Worm (Caenorhabditis elegans): ENCODE results near the gene F53G2.2.

ce11 chrII:2438944-2439343 lies 42.8 kb upstream of the F53G2.2 start:
- TF ChIP-seq hlh-6 (tag; optimal IDR thresholded peaks at IDR 0.05) (no peak), ama-1 (optimal IDR thresholded peaks at IDR 0.05) (no peak), hlh-30 (tag; optimal IDR thresholded peaks at IDR 0.05; ENCODE audit: insufficient read depth) (no peak), fkh-10 (GFP tag; optimal IDR thresholded peaks at IDR 0.05) (no peak), hlh-15 (tag; optimal IDR thresholded peaks at IDR 0.05) (no peak), pag-3 (tag; optimal IDR thresholded peaks at IDR 0.05; ENCODE audit: borderline replicate concordance) (no peak), elt-2 (tag; optimal IDR thresholded peaks at IDR 0.05) (no peak)
